Worm (Caenorhabditis elegans) whole organism, L2 larva: ENCODE data around the gene C01G12.9.

Experiments
- C34F6.9 ChIP-seq: fragments of 150-350 bp; optimal IDR thresholded peaks from 2 replicates; lab custom pipeline; 2014; ENCODE audit warnings: missing biosample characterization, missing genetic modification characterization
- ceh-16 ChIP-seq: fragments of 150-350 bp; optimal IDR thresholded peaks from 2 replicates; lab custom pipeline; 2014; ENCODE audit warnings: missing biosample characterization, missing genetic modification characterization
- unc-55 ChIP-seq: fragments of 150-350 bp; sonication (generic microtip); optimal IDR thresholded peaks from 3 replicates; lab custom pipeline; 2014; ENCODE audit warnings: missing biosample characterization, missing genetic modification reagents, missing genetic modification characterization
- zag-1 ChIP-seq: fragments of 150-350 bp; optimal IDR thresholded peaks from 2 replicates; lab custom pipeline; 2014; ENCODE audit warnings: missing biosample characterization, missing genetic modification characterization

ce11 chrII:14593281-14593680 lies 14.5 kb downstream of the C01G12.9 start, which contains the start of gene catp-4:
- no peak for TF ChIP-seq ceh-16 (tag; lab: Kevin White, UChicago)
- no peak for TF ChIP-seq C34F6.9
- TF ChIP-seq unc-55 (GFP tag; lab: Kevin White, UChicago), result no peak
- TF ChIP-seq zag-1 (tag; lab: Kevin White, UChicago), result no peak
